Worm (Caenorhabditis elegans) whole organism, young adult: ENCODE results near the gene bath-27.

ENCODE experiments used
- B0019.2 ChIP-seq: fragments of 200-800 bp; sonication (Bioruptor generic); conservative IDR thresholded peaks from 2 replicates; pipeline ENCODE4 v1.3.6; 2022; ENCODE audit warnings: missing genetic modification reagents, missing genetic modification characterization, missing compliant biosample characterization
- egl-18 ChIP-seq: fragments of 200-800 bp; sonication (Bioruptor generic); IDR thresholded peaks from 2 replicates; pipeline ENCODE4 v1.3.6; 2022; ENCODE audit warnings: missing genetic modification reagents, missing genetic modification characterization, missing compliant biosample characterization
- lsl-1 ChIP-seq: fragments of 200-800 bp; sonication (Bioruptor generic); optimal IDR thresholded peaks from 2 replicates; lab custom pipeline; 2018; ENCODE audit warnings: mild to moderate bottlenecking, missing genetic modification characterization, moderate library complexity, missing compliant biosample characterization
- ztf-18 ChIP-seq: sonication (generic microtip); optimal IDR thresholded peaks from 2 replicates; lab custom pipeline; 2016; ENCODE audit warnings: missing genotype, mild to moderate bottlenecking, missing genetic modification characterization, missing compliant biosample characterization
- ztf-26 ChIP-seq: sonication (generic microtip); optimal IDR thresholded peaks from 2 replicates; lab custom pipeline; 2017; ENCODE audit warnings: missing genetic modification characterization, missing compliant biosample characterization

DNA sequence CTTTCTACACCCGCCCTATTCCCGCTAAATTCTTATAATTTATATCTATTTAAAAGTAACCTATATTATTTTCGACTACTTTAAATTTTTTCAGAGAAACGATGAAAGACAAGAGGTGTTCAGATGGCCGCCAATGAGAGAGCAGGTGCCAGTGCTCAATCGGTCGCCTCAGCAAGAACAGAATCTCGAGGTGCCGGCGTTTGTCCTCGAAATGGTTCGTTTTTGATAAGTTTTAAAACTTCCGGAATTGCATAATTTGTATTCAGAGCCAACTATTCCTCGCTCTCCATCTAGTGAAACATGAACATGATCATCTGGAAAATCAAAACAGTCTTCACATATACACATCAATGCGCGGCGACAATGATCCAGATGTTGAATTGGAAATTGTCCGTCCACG lies 12.1 kb downstream of the bath-27 start, which contains the start of gene bath-23:
- no peak for TF ChIP-seq B0019.2 (GFP tag; lab: Robert Waterston, UW)
- TF ChIP-seq lsl-1 (GFP tag; lab: Kevin White, UChicago): no peak
- TF ChIP-seq egl-18 (GFP tag; lab: Robert Waterston, UW): no peak
- no peak for TF ChIP-seq ztf-18
- no peak for TF ChIP-seq ztf-26 (tag; lab: Kevin White, UChicago)
